Worm (Caenorhabditis elegans): Measurements from ENCODE around the gene swsn-7.

Gene swsn-7

ce11 chrII:8008334-8008733, 19.2 kb downstream of the swsn-7 start, which contains the start of gene glna-2:
Gene glna-2, plus strand, starts transcription at chrII:8008634.
- TF ChIP-seq nhr-12 (tag; optimal IDR thresholded peaks at IDR 0.05) (no peak), snpc-4 (tag; optimal IDR thresholded peaks at IDR 0.05) (no peak), ceh-43 (GFP tag; optimal IDR thresholded peaks at IDR 0.05) (no peak)

ce11 chrII:8006962-8007361, 20.6 kb downstream of the swsn-7 start:
- no peak for TF ChIP-seq unc-120 (tag; optimal IDR thresholded peaks at IDR 0.05; ENCODE audit: poor library complexity, severe bottlenecking)

- TF ChIP-seq cnd-1 (tag; optimal IDR thresholded peaks at IDR 0.05) = no peak
- no peak for TF ChIP-seq nhr-237 (tag; optimal IDR thresholded peaks at IDR 0.05)
- no peak for TF ChIP-seq nhr-2 (tag; optimal IDR thresholded peaks at IDR 0.05)
- no peak for TF ChIP-seq tbx-8 (GFP tag; optimal IDR thresholded peaks at IDR 0.05)
- TF ChIP-seq nhr-28 (tag; optimal IDR thresholded peaks at IDR 0.05) = no peak
Observed at ce11 chrII:8004752-8005151, 22.8 kb downstream of the swsn-7 start.

ce11 chrII:8004157-8004556, 23.4 kb downstream of the swsn-7 start, which contains the start of gene pgp-11:
Gene pgp-11, minus strand, starts transcription at chrII:8004257.
- TF ChIP-seq elt-3 (tag; optimal IDR thresholded peaks at IDR 0.05) (no peak), flh-1 (GFP tag; optimal IDR thresholded peaks at IDR 0.05) (no peak), nhr-76 (tag; optimal IDR thresholded peaks at IDR 0.05) (no peak), M03D4.4 (tag; optimal IDR thresholded peaks at IDR 0.05) (no peak), elt-1 (tag; optimal IDR thresholded peaks at IDR 0.05; ENCODE audit: borderline replicate concordance, insufficient read depth) (no peak), ceh-83 (GFP tag; optimal IDR thresholded peaks at IDR 0.05) (no peak), ceh-43 (GFP tag; optimal IDR thresholded peaks at IDR 0.05) (no peak), ces-1 (GFP tag; optimal IDR thresholded peaks at IDR 0.05) (no peak), tbx-8 (GFP tag; optimal IDR thresholded peaks at IDR 0.05) (no peak), ztf-11 (tag; optimal IDR thresholded peaks at IDR 0.05) (no peak), lsy-2 (tag; optimal IDR thresholded peaks at IDR 0.05) (no peak), sem-2 (GFP tag; optimal IDR thresholded peaks at IDR 0.05) (no peak), zip-8 (tag; optimal IDR thresholded peaks at IDR 0.05) (no peak), nhr-28 (tag; optimal IDR thresholded peaks at IDR 0.05) (no peak), hlh-1 (tag; optimal IDR thresholded peaks at IDR 0.05) (no peak), mls-2 (tag; optimal IDR thresholded peaks at IDR 0.05) (no peak)

- no peak for TF ChIP-seq ceh-83 (GFP tag; optimal IDR thresholded peaks at IDR 0.05)
- no peak for TF ChIP-seq pha-4 (tag; optimal IDR thresholded peaks at IDR 0.05)
- TF ChIP-seq ces-1 (GFP tag; optimal IDR thresholded peaks at IDR 0.05) = no peak
- no peak for TF ChIP-seq bed-3 (GFP tag; optimal IDR thresholded peaks at IDR 0.05)
- TF ChIP-seq unc-39 (tag; optimal IDR thresholded peaks at IDR 0.05) = no peak
- TF ChIP-seq cnd-1 (tag; optimal IDR thresholded peaks at IDR 0.05) = no peak
- TF ChIP-seq blmp-1 (tag; optimal IDR thresholded peaks at IDR 0.05) = no peak
Observed at ce11 chrII:8001428-8001827, 26.1 kb downstream of the swsn-7 start.

ce11 chrII:7991279-7991678, 36.3 kb downstream of the swsn-7 start:
- TF ChIP-seq ces-1 (GFP tag; optimal IDR thresholded peaks at IDR 0.05) = peak; percentile 20
- TF ChIP-seq lsy-2 (tag; optimal IDR thresholded peaks at IDR 0.05) = no peak

- TF ChIP-seq ztf-11 (tag; optimal IDR thresholded peaks at IDR 0.05) (no peak), ces-1 (GFP tag; optimal IDR thresholded peaks at IDR 0.05) (peak; percentile 64), ham-2 (GFP tag; optimal IDR thresholded peaks at IDR 0.05) (no peak), sptf-1 (tag; optimal IDR thresholded peaks at IDR 0.05) (no peak)
Observed at ce11 chrII:7990192-7990591, 37.4 kb downstream of the swsn-7 start.

- TF ChIP-seq mep-1 (tag; optimal IDR thresholded peaks at IDR 0.05) = no peak
- no peak for TF ChIP-seq nhr-12 (tag; optimal IDR thresholded peaks at IDR 0.05)
- no peak for TF ChIP-seq tbx-8 (GFP tag; optimal IDR thresholded peaks at IDR 0.05)
- TF ChIP-seq bed-3 (GFP tag; optimal IDR thresholded peaks at IDR 0.05) = no peak
- TF ChIP-seq lin-32 (GFP tag; optimal IDR thresholded peaks at IDR 0.05) = no peak
- TF ChIP-seq zip-8 (tag; optimal IDR thresholded peaks at IDR 0.05) = no peak
- no peak for TF ChIP-seq elt-1 (tag; optimal IDR thresholded peaks at IDR 0.05; ENCODE audit: borderline replicate concordance, insufficient read depth)
Observed at ce11 chrII:7986928-7987327, 40.6 kb downstream of the swsn-7 start.

All from whole organism, mixed stage, embryonic.